Fruit fly (Drosophila melanogaster) whole organism, embryonic: ENCODE data around the gene Cad74A.

ENCODE experiments used
- BtbVII ChIP-seq: fragments of 200-800 bp; sonication (Bioruptor generic); optimal IDR thresholded peaks from 3 replicates; lab custom pipeline; 2017; ENCODE audit warnings: missing biosample characterization, mild to moderate bottlenecking, missing genetic modification characterization
- CG10267 ChIP-seq: fragments of 200-800 bp; sonication (Bioruptor generic); optimal IDR thresholded peaks from 2 replicates; lab custom pipeline; 2018; ENCODE audit warnings: missing biosample characterization, mild to moderate bottlenecking, missing genetic modification characterization, moderate library complexity
- CG12659 ChIP-seq: fragments of 200-800 bp; sonication (Bioruptor generic); optimal IDR thresholded peaks from 3 replicates; lab custom pipeline; 2017; ENCODE audit warnings: mild to moderate bottlenecking, missing biosample characterization, missing genetic modification reagents, missing genetic modification characterization
- CG13287 ChIP-seq: fragments of 200-800 bp; sonication (Bioruptor generic); IDR thresholded peaks from 2 replicates; pipeline ENCODE4 v1.3.6; 2022; ENCODE audit warnings: missing biosample characterization, missing genetic modification characterization; ENCODE audit not compliant: partially characterized antibody
- CG14710 ChIP-seq: fragments of 200-800 bp; sonication (Bioruptor generic); optimal IDR thresholded peaks from 3 replicates; lab custom pipeline; 2019; ENCODE audit warnings: missing biosample characterization, mild to moderate bottlenecking, missing genetic modification characterization, moderate library complexity
- CG15601 ChIP-seq: fragments of 200-800 bp; sonication (Bioruptor generic); optimal IDR thresholded peaks from 3 replicates; lab custom pipeline; 2019; ENCODE audit warnings: missing biosample characterization, mild to moderate bottlenecking, missing genetic modification characterization, moderate library complexity
- CG18764 ChIP-seq: fragments of 200-800 bp; sonication (Bioruptor generic); optimal IDR thresholded peaks from 3 replicates; lab custom pipeline; 2016; ENCODE audit warnings: missing biosample characterization, missing genetic modification characterization
- CG2129 ChIP-seq: fragments of 200-800 bp; sonication (Bioruptor generic); IDR thresholded peaks from 2 replicates; pipeline ENCODE4 v1.3.6; 2022; ENCODE audit warnings: missing biosample characterization, missing genetic modification characterization; ENCODE audit not compliant: partially characterized antibody
- CG2889 ChIP-seq: fragments of 200-800 bp; sonication (Bioruptor generic); IDR thresholded peaks from 3 replicates; pipeline ENCODE4 v1.3.6; 2022; ENCODE audit warnings: missing biosample characterization, missing genetic modification characterization
- CG30403 ChIP-seq: fragments of 200-800 bp; sonication (Bioruptor generic); optimal IDR thresholded peaks from 3 replicates; lab custom pipeline; 2016; ENCODE audit warnings: missing biosample characterization, missing genetic modification characterization
- CG3065 ChIP-seq: fragments of 200-800 bp; sonication (Bioruptor generic); optimal IDR thresholded peaks from 2 replicates; lab custom pipeline; 2016; ENCODE audit warnings: missing biosample characterization, missing genetic modification characterization
- CG4617 ChIP-seq: fragments of 200-800 bp; sonication (Bioruptor generic); optimal IDR thresholded peaks from 3 replicates; lab custom pipeline; 2016; ENCODE audit warnings: missing biosample characterization, missing genetic modification characterization, borderline replicate concordance
- CG4854 ChIP-seq: fragments of 200-800 bp; sonication (Bioruptor generic); optimal IDR thresholded peaks from 2 replicates; lab custom pipeline; 2016; ENCODE audit warnings: missing biosample characterization, missing genetic modification characterization, inconsistent platforms
- CG6765 ChIP-seq: fragments of 200-800 bp; sonication (Bioruptor generic); optimal IDR thresholded peaks from 3 replicates; lab custom pipeline; 2017; ENCODE audit warnings: missing biosample characterization, mild to moderate bottlenecking, missing genetic modification characterization
- CG8290 ChIP-seq, 3 experiments: fragments of 200-800 bp; sonication (Bioruptor generic); optimal IDR thresholded peaks; 2 replicates each; lab custom pipeline; 2016 to 2019; ENCODE audit warnings: missing biosample characterization in 3 of 3, missing genetic modification characterization in 3 of 3, mild to moderate bottlenecking in 2 of 3, moderate library complexity in 1 of 3
- CG8478 ChIP-seq: fragments of >200 bp; optimal IDR thresholded peaks from 2 replicates; lab custom pipeline; 2018
- CoRest ChIP-seq: fragments of 200-800 bp; sonication (Bioruptor generic); optimal IDR thresholded peaks from 3 replicates; lab custom pipeline; 2018; ENCODE audit warnings: missing biosample characterization, mild to moderate bottlenecking, missing genetic modification characterization, moderate library complexity
- Deaf1 ChIP-seq: fragments of 200-800 bp; optimal IDR thresholded peaks from 3 replicates; lab custom pipeline; 2019; ENCODE audit warnings: missing biosample characterization, mild to moderate bottlenecking, missing genetic modification characterization, moderate library complexity
- Dref ChIP-seq: fragments of 200-800 bp; sonication (Bioruptor generic); IDR thresholded peaks from 2 replicates; pipeline ENCODE4 v1.3.6; 2022; ENCODE audit warnings: missing biosample characterization, missing genetic modification characterization
- Elba2 ChIP-seq: fragments of 200-800 bp; sonication (Bioruptor generic); optimal IDR thresholded peaks from 3 replicates; lab custom pipeline; 2016; ENCODE audit warnings: missing biosample characterization, missing genetic modification characterization
- Hey ChIP-seq: fragments of 200-800 bp; sonication (Bioruptor generic); optimal IDR thresholded peaks from 3 replicates; lab custom pipeline; 2018; ENCODE audit warnings: missing biosample characterization, mild to moderate bottlenecking, missing genetic modification characterization
- Kr ChIP-seq: fragments of 200-800 bp; sonication (Bioruptor generic); optimal IDR thresholded peaks from 2 replicates; lab custom pipeline; 2017; ENCODE audit warnings: missing biosample characterization, mild to moderate bottlenecking, missing genetic modification characterization
- Lhr ChIP-seq: fragments of 200-800 bp; sonication (Bioruptor generic); optimal IDR thresholded peaks from 3 replicates; lab custom pipeline; 2017; ENCODE audit warnings: mild to moderate bottlenecking, missing biosample characterization, missing genetic modification reagents, missing genetic modification characterization
- Myb ChIP-seq: fragments of 200-800 bp; sonication (Bioruptor generic); optimal IDR thresholded peaks from 2 replicates; lab custom pipeline; 2016; ENCODE audit warnings: missing biosample characterization, missing genetic modification characterization
- Opbp ChIP-seq: fragments of 200-800 bp; sonication (Bioruptor generic); IDR thresholded peaks from 3 replicates; pipeline ENCODE4 v1.3.6; 2022; ENCODE audit warnings: missing biosample characterization, missing genetic modification characterization; ENCODE audit not compliant: partially characterized antibody
- Poxn ChIP-seq: fragments of 200-800 bp; sonication (Bioruptor generic); IDR thresholded peaks from 2 replicates; pipeline ENCODE4 v1.3.6; 2022; ENCODE audit warnings: missing biosample characterization, missing genetic modification characterization
- ab ChIP-seq: fragments of 200-800 bp; sonication (Bioruptor generic); optimal IDR thresholded peaks from 2 replicates; lab custom pipeline; 2016; ENCODE audit warnings: missing biosample characterization, missing genetic modification characterization
- abd-A ChIP-seq: fragments of 200-800 bp; sonication (Bioruptor generic); optimal IDR thresholded peaks from 3 replicates; lab custom pipeline; 2019; ENCODE audit warnings: missing biosample characterization, mild to moderate bottlenecking, missing genetic modification characterization, moderate library complexity
- amos ChIP-seq: fragments of 200-800 bp; sonication (Bioruptor generic); IDR thresholded peaks from 2 replicates; pipeline ENCODE4 v1.3.6; 2022; ENCODE audit warnings: missing biosample characterization, missing genetic modification characterization; ENCODE audit not compliant: partially characterized antibody
- caup ChIP-seq: fragments of 200-800 bp; sonication (Bioruptor generic); optimal IDR thresholded peaks from 3 replicates; lab custom pipeline; 2017; ENCODE audit warnings: missing biosample characterization, mild to moderate bottlenecking, missing genetic modification characterization, moderate library complexity; ENCODE audit not compliant: severe bottlenecking
- grau ChIP-seq: fragments of 200-800 bp; optimal IDR thresholded peaks from 3 replicates; lab custom pipeline; 2019; ENCODE audit warnings: missing biosample characterization, mild to moderate bottlenecking, missing genetic modification characterization, moderate library complexity
- gsb-n ChIP-seq: fragments of 200-800 bp; sonication (Bioruptor generic); optimal IDR thresholded peaks from 3 replicates; lab custom pipeline; 2018; ENCODE audit warnings: missing biosample characterization, mild to moderate bottlenecking, missing genetic modification characterization
- lmd ChIP-seq: fragments of 200-800 bp; sonication (Bioruptor generic); IDR thresholded peaks from 2 replicates; pipeline ENCODE4 v1.3.6; 2022; ENCODE audit warnings: missing biosample characterization, missing genetic modification characterization
- lov ChIP-seq, 2 experiments: fragments of 200-800 bp in 1 of 2; fragments of >200 bp in 1 of 2; sonication (Bioruptor generic) in 1 of 2; IDR thresholded peaks in 1 of 2; optimal IDR thresholded peaks in 1 of 2; 2 replicates in 1 of 2; 3 replicates in 1 of 2; pipeline versions ENCODE4 v1.3.6 to Lab custom; 2017 to 2022; ENCODE audit warnings: missing biosample characterization in 1 of 2, missing genetic modification characterization in 1 of 2
- nerfin-1 ChIP-seq: fragments of 200-800 bp; sonication (Bioruptor generic); optimal IDR thresholded peaks from 3 replicates; lab custom pipeline; 2019; ENCODE audit warnings: missing biosample characterization, mild to moderate bottlenecking, missing genetic modification characterization, moderate library complexity
- oc ChIP-seq: fragments of 200-800 bp; sonication (Bioruptor generic); optimal IDR thresholded peaks from 2 replicates; lab custom pipeline; 2018; ENCODE audit warnings: missing biosample characterization, mild to moderate bottlenecking, missing genetic modification characterization, moderate library complexity
- pan ChIP-seq, 4 experiments: fragments of >200 bp in 3 of 4; fragments of 200-800 bp in 1 of 4; sonication (Bioruptor generic) in 1 of 4; optimal IDR thresholded peaks in 3 of 4; IDR thresholded peaks in 1 of 4; 2 replicates each; pipeline versions ENCODE4 v1.3.6 to Lab custom; 2017 to 2022; ENCODE audit warnings: missing biosample characterization in 2 of 4, missing genetic modification characterization in 2 of 4, mixed read lengths in 1 of 4
- pita ChIP-seq: fragments of 200-800 bp; sonication (Bioruptor generic); optimal IDR thresholded peaks from 2 replicates; lab custom pipeline; 2017; ENCODE audit warnings: missing biosample characterization, mild to moderate bottlenecking, missing genetic modification characterization
- run ChIP-seq: fragments of 200-800 bp; sonication (Bioruptor generic); optimal IDR thresholded peaks from 3 replicates; lab custom pipeline; 2018; ENCODE audit warnings: missing biosample characterization, mild to moderate bottlenecking, missing genetic modification characterization
- scrt ChIP-seq: fragments of 200-800 bp; sonication (Bioruptor generic); optimal IDR thresholded peaks from 2 replicates; lab custom pipeline; 2018; ENCODE audit warnings: missing biosample characterization, mild to moderate bottlenecking, missing genetic modification characterization, moderate library complexity
- sob ChIP-seq: fragments of 200-800 bp; sonication (Bioruptor generic); IDR thresholded peaks from 2 replicates; pipeline ENCODE4 v1.3.6; 2022; ENCODE audit warnings: missing biosample characterization, missing genetic modification characterization
- sr ChIP-seq: fragments of 200-800 bp; sonication (Bioruptor generic); IDR thresholded peaks from 3 replicates; pipeline ENCODE4 v1.3.6; 2022; ENCODE audit warnings: missing biosample characterization, missing genetic modification characterization
- stc ChIP-seq: fragments of 200-800 bp; sonication (Bioruptor generic); IDR thresholded peaks from 2 replicates; pipeline ENCODE4 v1.3.6; 2022; ENCODE audit warnings: missing biosample characterization, missing genetic modification characterization
- stwl ChIP-seq: fragments of 200-800 bp; sonication (Bioruptor generic); optimal IDR thresholded peaks from 3 replicates; lab custom pipeline; 2018; ENCODE audit warnings: missing biosample characterization, mild to moderate bottlenecking, missing genetic modification characterization, moderate library complexity
- unpg ChIP-seq: fragments of 200-800 bp; sonication (Bioruptor generic); optimal IDR thresholded peaks from 3 replicates; lab custom pipeline; 2018; ENCODE audit warnings: missing biosample characterization, mild to moderate bottlenecking, missing genetic modification characterization, moderate library complexity
- vvl ChIP-seq: fragments of 200-800 bp; sonication (Bioruptor generic); IDR thresholded peaks from 2 replicates; pipeline ENCODE4 v1.3.6; 2022; ENCODE audit warnings: missing biosample characterization, missing genetic modification characterization

Cad74A gene

dm6 chr3L:17358490-17358889 lies 20.8 kb downstream of the Cad74A start:
- TF ChIP-seq oc (peak; percentile 77), run (peak; percentile 75), Kr (GFP tag; lab: Kevin White, UChicago) (peak; percentile 54), abd-A (peak; percentile 9), CG6765 (GFP tag; lab: Kevin White, UChicago) (no peak), nerfin-1 (tag; lab: Kevin White, UChicago) (peak; percentile 4), sr (no peak), scrt (GFP tag; lab: Kevin White, UChicago) (peak; percentile 68), Hey (peak; percentile 100)

dm6 chr3L:17357431-17357830 lies 21.9 kb downstream of the Cad74A start:
- TF ChIP-seq Deaf1 (tag; lab: Kevin White, UChicago) (peak; percentile 8), CG2129 (GFP tag; lab: Robert Waterston, UW) (no peak), pan (optimal IDR thresholded peaks at IDR 0.05; lab: Kevin White, UChicago) (no peak), pan (GFP tag; optimal IDR thresholded peaks at IDR 0.05 in 1 of 2, IDR thresholded peaks at IDR 0.05 in 1 of 2) (no peak), unpg (no peak), gsb-n (tag; lab: Kevin White, UChicago) (peak; percentile 93)

dm6 chr3L:17352812-17353211 lies 26.5 kb downstream of the Cad74A start:
- TF ChIP-seq Elba2 (GFP tag; lab: Kevin White, UChicago), result peak; percentile 17
- no peak for TF ChIP-seq CG30403
- no peak for TF ChIP-seq Poxn (GFP tag; lab: Robert Waterston, UW)
- TF ChIP-seq CG14710 (tag; lab: Kevin White, UChicago), result peak; percentile 55
- peak; percentile 89 for TF ChIP-seq CG4854 (GFP tag; lab: Kevin White, UChicago)
- peak; percentile 52 for TF ChIP-seq CG4617
- TF ChIP-seq stc (GFP tag; lab: Robert Waterston, UW), result no peak
- TF ChIP-seq CG12659 (GFP tag; lab: Kevin White, UChicago), result peak; percentile 12
- peak; percentile 37 for TF ChIP-seq CoRest (tag; lab: Kevin White, UChicago)
- peak; percentile 50 for TF ChIP-seq ab (GFP tag; lab: Kevin White, UChicago)
- TF ChIP-seq CG8290 (GFP tag; optimal IDR thresholded peaks at IDR 0.05; lab: Kevin White, UChicago), result peak; percentile 51
- TF ChIP-seq CG8290 (tag; optimal IDR thresholded peaks at IDR 0.05; lab: Kevin White, UChicago), result peak in 1 of 2 experiments; percentile 78
- TF ChIP-seq CG18764, result no peak
- TF ChIP-seq caup (GFP tag; lab: Kevin White, UChicago), result no peak
- TF ChIP-seq lmd (GFP tag; lab: Robert Waterston, UW), result no peak
- TF ChIP-seq sob (GFP tag; lab: Robert Waterston, UW), result 0 out of 2 replicates have a peak, but pooled peaks have one; percentile 15
- TF ChIP-seq Myb, result peak; percentile 53
- no peak for TF ChIP-seq CG8478 (lab: Kevin White, UChicago)
- TF ChIP-seq CG3065, result no peak
- TF ChIP-seq CG10267 (tag; lab: Kevin White, UChicago), result peak; percentile 36
- TF ChIP-seq Lhr (GFP tag; lab: Kevin White, UChicago), result peak; percentile 76
- TF ChIP-seq CG13287 (GFP tag; lab: Robert Waterston, UW), result peak; percentile 66
- TF ChIP-seq BtbVII (GFP tag; lab: Kevin White, UChicago), result no peak
- no peak for TF ChIP-seq CG2889 (GFP tag; lab: Robert Waterston, UW)
- peak; percentile 60 for TF ChIP-seq vvl (GFP tag; lab: Robert Waterston, UW)
- TF ChIP-seq lov (optimal IDR thresholded peaks at IDR 0.05; lab: Kevin White, UChicago), result no peak
- TF ChIP-seq lov (GFP tag; IDR thresholded peaks at IDR 0.05; lab: Robert Waterston, UW), result 0 out of 3 replicates have a peak, but pooled peaks have one; percentile 5
- TF ChIP-seq Opbp (GFP tag; lab: Robert Waterston, UW), result peak; percentile 25; the same call in 2 of the 3 replicates
- TF ChIP-seq pita (GFP tag; lab: Kevin White, UChicago), result peak; percentile 90
- TF ChIP-seq amos (GFP tag; lab: Robert Waterston, UW), result peak; percentile 47
- peak; percentile 52 for TF ChIP-seq CG15601 (tag; lab: Kevin White, UChicago)
- peak; percentile 8 for TF ChIP-seq grau
- peak; percentile 55 for TF ChIP-seq Dref
- peak; percentile 95 for TF ChIP-seq stwl
- peak; percentile 63 for TF ChIP-seq abd-A
